Fruit fly (Drosophila melanogaster) whole organism, embryonic: ENCODE data around the gene Trm7-34.
A peak's percentile ranks its signal among the peaks of the same experiment; 100 is the strongest.

Experiments used
- Ada2b ChIP-seq: fragments of 200-800 bp; sonication (Bioruptor generic); IDR thresholded peaks from 2 replicates; pipeline ENCODE4 v1.3.6; 2022; ENCODE audit warnings: missing biosample characterization, missing genetic modification characterization
- BEAF-32 ChIP-seq: fragments of 200-800 bp; sonication (Bioruptor generic); optimal IDR thresholded peaks from 3 replicates; lab custom pipeline; 2017; ENCODE audit warnings: missing biosample characterization, missing genetic modification characterization, mild to moderate bottlenecking, moderate library complexity, missing genetic modification reagents
- Blimp-1 ChIP-seq: fragments of 200-800 bp; sonication (Bioruptor generic); optimal IDR thresholded peaks from 3 replicates; lab custom pipeline; 2018; ENCODE audit warnings: missing biosample characterization, missing genetic modification characterization, mild to moderate bottlenecking, moderate library complexity, missing genetic modification reagents
- CG11456 ChIP-seq: fragments of 200-800 bp; sonication (Bioruptor generic); IDR thresholded peaks from 3 replicates; pipeline ENCODE4 v1.3.6; 2022; ENCODE audit warnings: missing biosample characterization, missing genetic modification characterization
- CG13296 ChIP-seq: fragments of 200-800 bp; sonication (Bioruptor generic); optimal IDR thresholded peaks from 3 replicates; lab custom pipeline; 2018; ENCODE audit warnings: missing biosample characterization, mild to moderate bottlenecking, missing genetic modification characterization
- CG13894 ChIP-seq: fragments of 200-800 bp; sonication (Bioruptor generic); optimal IDR thresholded peaks from 3 replicates; lab custom pipeline; 2018; ENCODE audit warnings: missing biosample characterization, mild to moderate bottlenecking, missing genetic modification characterization, moderate library complexity
- CG14014 ChIP-seq: fragments of 200-800 bp; sonication (Bioruptor generic); IDR thresholded peaks from 2 replicates; pipeline ENCODE4 v1.3.6; 2022; ENCODE audit warnings: missing biosample characterization, missing genetic modification characterization
- CG16815 ChIP-seq: fragments of 200-800 bp; sonication (Bioruptor generic); optimal IDR thresholded peaks from 3 replicates; lab custom pipeline; 2017; ENCODE audit warnings: missing biosample characterization, mild to moderate bottlenecking, missing genetic modification characterization
- CG17186 ChIP-seq: fragments of 200-800 bp; sonication (Bioruptor generic); optimal IDR thresholded peaks from 3 replicates; lab custom pipeline; 2017; ENCODE audit warnings: missing biosample characterization, missing genetic modification reagents, missing genetic modification characterization
- CG18599 ChIP-seq: fragments of 200-800 bp; sonication (Bioruptor generic); optimal IDR thresholded peaks from 3 replicates; lab custom pipeline; 2017; ENCODE audit warnings: missing biosample characterization, missing genetic modification characterization, mild to moderate bottlenecking, moderate library complexity, missing genetic modification reagents
- CG2129 ChIP-seq: fragments of 200-800 bp; sonication (Bioruptor generic); IDR thresholded peaks from 2 replicates; pipeline ENCODE4 v1.3.6; 2022; ENCODE audit warnings: missing biosample characterization, missing genetic modification characterization; ENCODE audit not compliant: partially characterized antibody
- CG34422 ChIP-seq: fragments of 200-800 bp; sonication (Bioruptor generic); IDR thresholded peaks from 3 replicates; pipeline ENCODE4 v1.3.6; 2022; ENCODE audit warnings: missing biosample characterization, missing genetic modification characterization
- CG3847 ChIP-seq: fragments of 200-800 bp; sonication (Bioruptor generic); IDR thresholded peaks from 2 replicates; pipeline ENCODE4 v1.3.6; 2022; ENCODE audit warnings: missing biosample characterization, missing genetic modification characterization
- CG4730 ChIP-seq: fragments of 200-800 bp; sonication (Bioruptor generic); IDR thresholded peaks from 2 replicates; pipeline ENCODE4 v1.3.6; 2022; ENCODE audit warnings: missing biosample characterization, missing genetic modification characterization
- CG7271 ChIP-seq: fragments of 200-800 bp; sonication (Bioruptor generic); optimal IDR thresholded peaks from 2 replicates; lab custom pipeline; 2018; ENCODE audit warnings: missing biosample characterization, mild to moderate bottlenecking, missing genetic modification characterization, moderate library complexity
- CG8359 ChIP-seq: fragments of 200-800 bp; sonication (Bioruptor generic); optimal IDR thresholded peaks from 2 replicates; lab custom pipeline; 2017; ENCODE audit warnings: missing biosample characterization, mild to moderate bottlenecking, missing genetic modification characterization, borderline replicate concordance
- CG8765 ChIP-seq: fragments of 200-800 bp; sonication (Bioruptor generic); IDR thresholded peaks from 2 replicates; pipeline ENCODE4 v1.3.6; 2022; ENCODE audit warnings: missing biosample characterization, missing genetic modification characterization
- CG9727 ChIP-seq: fragments of 200-800 bp; sonication (Bioruptor generic); optimal IDR thresholded peaks from 3 replicates; lab custom pipeline; 2017; ENCODE audit warnings: missing biosample characterization, mild to moderate bottlenecking, missing genetic modification characterization
- CoRest ChIP-seq: fragments of 200-800 bp; sonication (Bioruptor generic); optimal IDR thresholded peaks from 3 replicates; lab custom pipeline; 2018; ENCODE audit warnings: missing biosample characterization, mild to moderate bottlenecking, missing genetic modification characterization, moderate library complexity
- D19B ChIP-seq: fragments of 200-800 bp; sonication (Bioruptor generic); optimal IDR thresholded peaks from 2 replicates; lab custom pipeline; 2017; ENCODE audit warnings: missing biosample characterization, mild to moderate bottlenecking, missing genetic modification characterization
- Dref ChIP-seq: fragments of 200-800 bp; sonication (Bioruptor generic); IDR thresholded peaks from 2 replicates; pipeline ENCODE4 v1.3.6; 2022; ENCODE audit warnings: missing biosample characterization, missing genetic modification characterization
- Eip74EF ChIP-seq, 2 experiments: fragments of 200-800 bp in 1 of 2; fragments of >200 bp in 1 of 2; sonication (Bioruptor generic) in 1 of 2; optimal IDR thresholded peaks; 2 replicates each; lab custom pipeline; 2017 to 2019; ENCODE audit warnings: missing biosample characterization in 2 of 2, missing genetic modification characterization in 2 of 2, mild to moderate bottlenecking in 1 of 2, moderate library complexity in 1 of 2
- Ets97D ChIP-seq: fragments of 200-800 bp; sonication (Bioruptor generic); optimal IDR thresholded peaks from 3 replicates; lab custom pipeline; 2016; ENCODE audit warnings: missing biosample characterization, missing genetic modification characterization
- H2.0 ChIP-seq: fragments of 200-800 bp; sonication (Bioruptor generic); IDR thresholded peaks from 2 replicates; pipeline ENCODE4 v1.3.6; 2022; ENCODE audit warnings: missing biosample characterization, missing genetic modification characterization
- MESR4 ChIP-seq: fragments of 200-800 bp; sonication (Bioruptor generic); optimal IDR thresholded peaks from 2 replicates; lab custom pipeline; 2018; ENCODE audit warnings: missing biosample characterization, mild to moderate bottlenecking, missing genetic modification characterization, moderate library complexity
- Nf-YB ChIP-seq: fragments of 200-800 bp; sonication (Bioruptor generic); optimal IDR thresholded peaks from 3 replicates; lab custom pipeline; 2019; ENCODE audit warnings: missing biosample characterization, mild to moderate bottlenecking, missing genetic modification characterization, moderate library complexity
- Poxn ChIP-seq: fragments of 200-800 bp; sonication (Bioruptor generic); IDR thresholded peaks from 2 replicates; pipeline ENCODE4 v1.3.6; 2022; ENCODE audit warnings: missing biosample characterization, missing genetic modification characterization
- Side ChIP-seq: fragments of 200-800 bp; sonication (Bioruptor generic); optimal IDR thresholded peaks from 2 replicates; lab custom pipeline; 2016; ENCODE audit warnings: missing biosample characterization, missing genetic modification characterization
- Stat92E ChIP-seq, 3 experiments: fragments of >200 bp in 2 of 3; fragments of 200-800 bp in 1 of 3; sonication (Bioruptor generic) in 1 of 3; optimal IDR thresholded peaks; 2 replicates each; lab custom pipeline; 2017 to 2019; ENCODE audit warnings: missing biosample characterization in 3 of 3, missing genetic modification characterization in 3 of 3, mild to moderate bottlenecking in 1 of 3, moderate library complexity in 1 of 3
- Taf1 ChIP-seq: fragments of 200-800 bp; sonication (Bioruptor generic); IDR thresholded peaks from 2 replicates; pipeline ENCODE4 v1.3.6; 2022; ENCODE audit warnings: missing biosample characterization, missing genetic modification characterization
- Tbp ChIP-seq: fragments of >200 bp; optimal IDR thresholded peaks from 2 replicates; lab custom pipeline; 2018; ENCODE audit warnings: missing biosample characterization, missing genetic modification characterization
- az2 ChIP-seq: fragments of 200-800 bp; sonication (Bioruptor generic); optimal IDR thresholded peaks from 3 replicates; lab custom pipeline; 2016; ENCODE audit warnings: missing biosample characterization, missing genetic modification characterization
- bigmax ChIP-seq: fragments of 200-800 bp; sonication (Bioruptor generic); optimal IDR thresholded peaks from 2 replicates; lab custom pipeline; 2018; ENCODE audit warnings: missing biosample characterization, mild to moderate bottlenecking, missing genetic modification characterization
- chinmo ChIP-seq: fragments of 200-800 bp; sonication (Bioruptor generic); IDR thresholded peaks from 4 replicates; pipeline ENCODE4 v1.3.6; 2022; ENCODE audit warnings: missing biosample characterization, missing genetic modification characterization; ENCODE audit not compliant: partially characterized antibody
- chn ChIP-seq: fragments of 200-800 bp; sonication (Bioruptor generic); optimal IDR thresholded peaks from 2 replicates; lab custom pipeline; 2016; ENCODE audit warnings: missing biosample characterization, missing genetic modification characterization
- dmrt11E ChIP-seq: fragments of 200-800 bp; sonication (Bioruptor generic); optimal IDR thresholded peaks from 3 replicates; lab custom pipeline; 2018; ENCODE audit warnings: missing biosample characterization, mild to moderate bottlenecking, missing genetic modification characterization, moderate library complexity
- emc ChIP-seq: fragments of 200-800 bp; sonication (Bioruptor generic); optimal IDR thresholded peaks from 2 replicates; lab custom pipeline; 2016; ENCODE audit warnings: missing biosample characterization, missing genetic modification characterization
- gro ChIP-seq: fragments of 200-800 bp; sonication (Bioruptor generic); optimal IDR thresholded peaks from 2 replicates; lab custom pipeline; 2016; ENCODE audit warnings: missing biosample characterization, missing genetic modification characterization
- ham ChIP-seq: fragments of 200-800 bp; sonication (Bioruptor generic); IDR thresholded peaks from 2 replicates; pipeline ENCODE4 v1.3.6; 2022; ENCODE audit warnings: missing biosample characterization, missing genetic modification characterization
- hth ChIP-seq: fragments of >200 bp; optimal IDR thresholded peaks from 2 replicates; lab custom pipeline; 2017; ENCODE audit warnings: inconsistent platforms
- inv ChIP-seq: fragments of 200-800 bp; sonication (Bioruptor generic); IDR thresholded peaks from 2 replicates; pipeline ENCODE4 v1.3.6; 2022; ENCODE audit warnings: missing biosample characterization, missing genetic modification characterization; ENCODE audit not compliant: partially characterized antibody
- kah ChIP-seq: fragments of 200-800 bp; sonication (Bioruptor generic); optimal IDR thresholded peaks from 2 replicates; lab custom pipeline; 2018; ENCODE audit warnings: missing biosample characterization, mild to moderate bottlenecking, missing genetic modification characterization
- klu ChIP-seq: fragments of 200-800 bp; sonication (Bioruptor generic); IDR thresholded peaks from 2 replicates; pipeline ENCODE4 v1.3.6; 2022; ENCODE audit warnings: missing biosample characterization, missing genetic modification characterization
- knrl ChIP-seq: fragments of 200-800 bp; sonication (Bioruptor generic); IDR thresholded peaks from 3 replicates; pipeline ENCODE4 v1.3.6; 2022; ENCODE audit warnings: missing biosample characterization, missing genetic modification characterization; ENCODE audit not compliant: partially characterized antibody
- mirr ChIP-seq: fragments of 200-800 bp; sonication (Bioruptor generic); optimal IDR thresholded peaks from 3 replicates; lab custom pipeline; 2018; ENCODE audit warnings: missing biosample characterization, mild to moderate bottlenecking, missing genetic modification characterization
- pum ChIP-seq: fragments of 200-800 bp; sonication (Bioruptor generic); optimal IDR thresholded peaks from 2 replicates; lab custom pipeline; 2016; ENCODE audit warnings: missing biosample characterization, missing genetic modification characterization
- ranshi ChIP-seq: fragments of 200-800 bp; sonication (Bioruptor generic); IDR thresholded peaks from 2 replicates; pipeline ENCODE4 v1.3.6; 2022; ENCODE audit warnings: missing biosample characterization, missing genetic modification characterization
- slbo ChIP-seq: fragments of 200-800 bp; sonication (Bioruptor generic); IDR thresholded peaks from 2 replicates; pipeline ENCODE4 v1.3.6; 2022; ENCODE audit warnings: missing biosample characterization, missing genetic modification characterization
- wdn ChIP-seq: fragments of 200-800 bp; sonication (Bioruptor generic); IDR thresholded peaks from 2 replicates; pipeline ENCODE4 v1.3.6; 2022; ENCODE audit warnings: missing biosample characterization, missing genetic modification characterization

Trm7-34 gene

dm6 chr3R:21138220-21138754, 4.6 kb upstream of the Trm7-34 start, which contains the start of gene meigo (continued):
- TF ChIP-seq CG2129 (GFP tag; lab: Robert Waterston, UW), result no peak
- TF ChIP-seq emc (GFP tag; lab: Kevin White, UChicago), result peak; percentile 9
- peak; percentile 52 for TF ChIP-seq Tbp (GFP tag; lab: Kevin White, UChicago)
- TF ChIP-seq pum (GFP tag; lab: Kevin White, UChicago), result peak; percentile 34
- no peak for TF ChIP-seq hth (lab: Kevin White, UChicago)
- peak; percentile 45 for TF ChIP-seq Ada2b (GFP tag; lab: Robert Waterston, UW)
- TF ChIP-seq bigmax, result no peak
- peak; percentile 79 for TF ChIP-seq Dref (GFP tag; lab: Robert Waterston, UW)
- peak; percentile 86 for TF ChIP-seq CoRest
- TF ChIP-seq chinmo, result 0 out of 4 replicates have a peak, but pooled peaks have one; percentile 21
- peak; percentile 99 for TF ChIP-seq klu (GFP tag; lab: Robert Waterston, UW)
- TF ChIP-seq kah (GFP tag; lab: Kevin White, UChicago), result peak; percentile 16
- TF ChIP-seq Blimp-1 (GFP tag; lab: Kevin White, UChicago), result peak; percentile 64
- TF ChIP-seq Side, result peak; percentile 23
- TF ChIP-seq H2.0 (GFP tag; lab: Robert Waterston, UW), result no peak
- TF ChIP-seq gro (GFP tag; lab: Kevin White, UChicago), result peak; percentile 34
- peak; percentile 76 for TF ChIP-seq CG13296 (GFP tag; lab: Kevin White, UChicago)
- peak; percentile 70 for TF ChIP-seq slbo (GFP tag; lab: Robert Waterston, UW)
- peak; percentile 51 for TF ChIP-seq dmrt11E (tag; lab: Kevin White, UChicago)
- no peak for TF ChIP-seq CG7271 (tag; lab: Kevin White, UChicago)
- TF ChIP-seq CG34422 (GFP tag; lab: Robert Waterston, UW), result no peak; the same call in 2 of the 3 replicates
- TF ChIP-seq Eip74EF (GFP tag; optimal IDR thresholded peaks at IDR 0.05; lab: Kevin White, UChicago), result no peak
- no peak for TF ChIP-seq inv (GFP tag; lab: Robert Waterston, UW)
- TF ChIP-seq Stat92E (GFP tag; optimal IDR thresholded peaks at IDR 0.05; lab: Kevin White, UChicago), result peak in 1 of 3 experiments; percentile 63
- TF ChIP-seq wdn (GFP tag; lab: Robert Waterston, UW), result no peak
- no peak for TF ChIP-seq Poxn (GFP tag; lab: Robert Waterston, UW)
- TF ChIP-seq CG18599, result no peak
- TF ChIP-seq Nf-YB (GFP tag; lab: Kevin White, UChicago), result peak; percentile 50
- peak; percentile 53 for TF ChIP-seq Ets97D
- TF ChIP-seq CG8765 (GFP tag; lab: Robert Waterston, UW), result no peak
- peak; percentile 51; the same call in 1 of the 2 replicates for TF ChIP-seq Taf1
- TF ChIP-seq CG16815, result peak; percentile 41
- TF ChIP-seq CG14014 (GFP tag; lab: Robert Waterston, UW), result peak; percentile 59
- no peak for TF ChIP-seq ham (GFP tag; lab: Robert Waterston, UW)
- peak; percentile 51 for TF ChIP-seq chn (GFP tag; lab: Kevin White, UChicago)
- peak; percentile 37 for TF ChIP-seq CG9727 (GFP tag; lab: Kevin White, UChicago)
- peak; percentile 59 for TF ChIP-seq BEAF-32 (GFP tag; lab: Kevin White, UChicago)
- peak; percentile 33 for TF ChIP-seq az2 (GFP tag; lab: Kevin White, UChicago)
- TF ChIP-seq CG11456 (GFP tag; lab: Robert Waterston, UW), result peak; percentile 58; the same call in 2 of the 3 replicates
- TF ChIP-seq CG8359 (GFP tag; lab: Kevin White, UChicago), result no peak
- TF ChIP-seq CG17186 (GFP tag; lab: Kevin White, UChicago), result peak; percentile 81
- 0 out of 2 replicates have a peak, but pooled peaks have one; percentile 23 for TF ChIP-seq CG4730 (GFP tag; lab: Robert Waterston, UW)
- TF ChIP-seq MESR4 (GFP tag; lab: Kevin White, UChicago), result no peak
- peak; percentile 10 for TF ChIP-seq mirr
- TF ChIP-seq CG3847 (GFP tag; lab: Robert Waterston, UW), result peak; percentile 72
- peak; percentile 6 for TF ChIP-seq D19B (GFP tag; lab: Kevin White, UChicago)
- no peak for TF ChIP-seq knrl
- TF ChIP-seq CG13894, result no peak
- 0 out of 2 replicates have a peak, but pooled peaks have one; percentile 28 for TF ChIP-seq ranshi (GFP tag; lab: Robert Waterston, UW)
